Fruit fly (Drosophila melanogaster) whole organism: ENCODE data around the gene Indy.

ENCODE experiments used
- EcR ChIP-seq, 2 experiments: fragments of >200 bp; optimal IDR thresholded peaks; 2 replicates each; lab custom pipeline; 2017; ENCODE audit warnings: missing biosample characterization in 2 of 2, missing genetic modification characterization in 2 of 2, missing genetic modification reagents in 2 of 2
- pan ChIP-seq: fragments of >200 bp; optimal IDR thresholded peaks from 2 replicates; lab custom pipeline; 2017

DNA sequence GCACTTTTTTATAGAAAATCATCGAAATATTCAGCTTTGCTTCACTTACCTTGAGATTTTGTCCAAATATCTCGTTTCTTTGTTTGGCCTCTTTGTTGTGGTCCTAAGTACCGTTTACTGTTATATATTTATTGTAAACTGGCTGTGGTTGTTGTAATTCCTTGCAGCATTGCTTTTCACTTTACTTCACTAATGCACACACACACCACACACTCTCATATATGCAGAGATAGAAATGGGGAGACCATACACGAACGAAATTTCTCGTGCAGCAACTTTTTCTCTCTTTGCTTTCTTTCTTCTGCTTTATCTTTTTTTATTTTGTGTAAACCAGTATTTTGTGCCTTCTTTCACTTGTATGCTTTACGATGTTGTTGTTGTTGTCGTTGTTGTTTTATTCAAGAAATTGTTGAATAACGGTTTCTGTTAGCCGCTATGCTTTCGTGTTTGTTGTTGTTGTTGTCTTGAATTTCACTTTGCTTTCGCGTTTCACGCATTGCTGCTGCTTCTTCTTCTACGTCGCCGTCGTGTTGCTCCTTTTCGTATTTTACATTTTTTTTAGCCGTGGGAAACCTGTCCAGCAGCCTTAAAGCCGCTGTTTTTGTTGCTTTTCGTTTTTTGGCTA lies 26.7 kb downstream of the Indy start:
- no peak for TF ChIP-seq pan (lab: Kevin White, UChicago)
- TF ChIP-seq EcR (GFP tag; optimal IDR thresholded peaks at IDR 0.05; lab: Kevin White, UChicago), result no peak
